Worm (Caenorhabditis elegans): ENCODE results near the gene bcmo-1.

DNA sequence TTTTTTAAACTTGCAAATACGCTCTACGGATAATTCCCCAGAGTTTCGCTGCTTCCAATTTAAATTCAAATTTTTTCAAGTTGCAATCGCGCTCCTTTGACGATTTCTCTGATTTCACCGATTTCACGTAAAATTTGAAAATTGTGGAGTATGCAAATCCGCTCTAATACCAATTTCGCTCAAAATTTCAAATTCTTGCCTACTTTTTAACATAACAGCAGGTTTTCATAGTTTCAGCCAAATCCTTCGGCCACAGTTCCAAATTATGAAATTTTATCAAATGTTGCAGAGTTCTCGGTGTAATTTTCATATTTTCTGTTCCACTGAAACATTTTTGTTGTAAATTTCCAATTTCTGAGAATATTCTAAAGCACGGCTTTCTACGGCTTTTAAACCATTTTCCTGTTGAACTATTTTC is 42.6 kb upstream of the bcmo-1 start, which contains the start of gene alkb-7:
- TF ChIP-seq fkh-10 (GFP tag; optimal IDR thresholded peaks at IDR 0.05) (no peak), ceh-31 (tag; optimal IDR thresholded peaks at IDR 0.05) (no peak), nhr-11 (tag; optimal IDR thresholded peaks at IDR 0.05) (no peak), ama-1 (optimal IDR thresholded peaks at IDR 0.05) (no peak)
